Worm (Caenorhabditis elegans) whole organism, L1 larva: ENCODE results near the gene F10E9.2.
A peak's percentile ranks its signal among the peaks of the same experiment; 100 is the strongest.

Experiments
- C16A3.4 ChIP-seq: fragments of 150-350 bp; optimal IDR thresholded peaks from 2 replicates; lab custom pipeline; 2014; ENCODE audit warnings: missing biosample characterization, missing genetic modification characterization
- F16B12.6 ChIP-seq: fragments of 150-350 bp; optimal IDR thresholded peaks from 2 replicates; lab custom pipeline; 2014; ENCODE audit warnings: missing biosample characterization, missing genetic modification characterization
- alr-1 ChIP-seq: fragments of 200-800 bp; sonication (Bioruptor generic); optimal IDR thresholded peaks from 2 replicates; lab custom pipeline; 2018; ENCODE audit warnings: borderline replicate concordance, mild to moderate bottlenecking, missing genetic modification characterization, missing compliant biosample characterization
- blmp-1 ChIP-seq: fragments of 150-350 bp; optimal IDR thresholded peaks from 2 replicates; lab custom pipeline; 2014; ENCODE audit warnings: missing biosample characterization, missing genetic modification characterization
- ceh-82 ChIP-seq, 3 experiments: fragments of 150-350 bp in 1 of 3; sonication (generic microtip) in 2 of 3; optimal IDR thresholded peaks; 2 replicates each; lab custom pipeline; 2014 to 2017; ENCODE audit warnings: missing biosample characterization in 3 of 3, missing genetic modification characterization in 3 of 3
- ceh-88 ChIP-seq: fragments of 200-800 bp; sonication (Bioruptor generic); IDR thresholded peaks from 2 replicates; pipeline ENCODE4 v1.3.6; 2022; ENCODE audit warnings: missing genetic modification characterization, missing compliant biosample characterization
- dpl-1 ChIP-seq, 3 experiments: fragments of 150-350 bp in 2 of 3; sonication (generic microtip) in 1 of 3; optimal IDR thresholded peaks; 2 replicates each; lab custom pipeline; 2014 to 2017; ENCODE audit warnings: missing biosample characterization in 3 of 3, missing genetic modification characterization in 3 of 3, missing genetic modification reagents in 3 of 3
- dsc-1 ChIP-seq: sonication (generic microtip); optimal IDR thresholded peaks from 2 replicates; lab custom pipeline; 2016; ENCODE audit warnings: mild to moderate bottlenecking, missing genetic modification characterization, missing compliant biosample characterization
- efl-1 ChIP-seq, 4 experiments: fragments of 150-350 bp; optimal IDR thresholded peaks in 3 of 4; peaks in 1 of 4; 1 replicate in 1 of 4; 2 replicates in 3 of 4; lab custom pipeline; 2014; ENCODE audit warnings: missing biosample characterization in 2 of 4, missing genetic modification characterization in 2 of 4, missing genetic modification reagents in 2 of 4
- efl-3 ChIP-seq: fragments of 200-800 bp; sonication (Bioruptor generic); optimal IDR thresholded peaks from 2 replicates; lab custom pipeline; 2018; ENCODE audit warnings: mild to moderate bottlenecking, missing genetic modification characterization, missing compliant biosample characterization
- ets-5 ChIP-seq: fragments of 200-800 bp; sonication (Bioruptor generic); IDR thresholded peaks from 2 replicates; pipeline ENCODE4 v1.3.6; 2022; ENCODE audit warnings: missing genetic modification characterization, missing compliant biosample characterization
- fkh-10 ChIP-seq: sonication (generic microtip); optimal IDR thresholded peaks from 2 replicates; lab custom pipeline; 2017; ENCODE audit warnings: missing biosample characterization, missing genetic modification reagents, missing genetic modification characterization
- lin-14 ChIP-seq: fragments of 200-800 bp; sonication (Bioruptor generic); optimal IDR thresholded peaks from 2 replicates; lab custom pipeline; 2018; ENCODE audit warnings: mild to moderate bottlenecking, missing genetic modification characterization, moderate library complexity, missing compliant biosample characterization
- lin-15B ChIP-seq: fragments of 150-350 bp; sonication (generic microtip); optimal IDR thresholded peaks from 3 replicates; lab custom pipeline; 2014; ENCODE audit warnings: missing biosample characterization, missing genetic modification characterization
- lsy-2 ChIP-seq, 2 experiments: fragments of 150-350 bp; optimal IDR thresholded peaks; 2 replicates each; lab custom pipeline; 2014; ENCODE audit warnings: missing biosample characterization in 2 of 2, missing genetic modification characterization in 2 of 2
- mdl-1 ChIP-seq, 2 experiments: fragments of 150-350 bp; optimal IDR thresholded peaks; 2 replicates each; lab custom pipeline; 2014 to 2017; ENCODE audit warnings: missing biosample characterization in 2 of 2, missing genetic modification characterization in 2 of 2, inconsistent platforms in 1 of 2
- mep-1 ChIP-seq: fragments of 150-350 bp; optimal IDR thresholded peaks from 2 replicates; lab custom pipeline; 2014; ENCODE audit warnings: missing biosample characterization, missing genetic modification characterization
- nhr-11 ChIP-seq: fragments of 150-350 bp; optimal IDR thresholded peaks from 2 replicates; lab custom pipeline; 2014; ENCODE audit warnings: missing biosample characterization, missing genetic modification characterization
- nhr-19 ChIP-seq: fragments of 200-800 bp; sonication (Bioruptor generic); conservative IDR thresholded peaks from 2 replicates; pipeline ENCODE4 v1.3.6; 2022; ENCODE audit warnings: missing genetic modification characterization, missing compliant biosample characterization
- nhr-237 ChIP-seq: fragments of 150-350 bp; optimal IDR thresholded peaks from 2 replicates; lab custom pipeline; 2014; ENCODE audit warnings: missing biosample characterization, missing genetic modification characterization
- nhr-28 ChIP-seq: fragments of 150-350 bp; optimal IDR thresholded peaks from 2 replicates; lab custom pipeline; 2014; ENCODE audit warnings: missing biosample characterization, missing genetic modification characterization
- nhr-47 ChIP-seq: sonication (generic microtip); optimal IDR thresholded peaks from 2 replicates; lab custom pipeline; 2016; ENCODE audit warnings: mild to moderate bottlenecking, missing genetic modification characterization, moderate library complexity, missing compliant biosample characterization
- nhr-71 ChIP-seq: sonication (generic microtip); optimal IDR thresholded peaks from 2 replicates; lab custom pipeline; 2016; ENCODE audit warnings: mild to moderate bottlenecking, missing genetic modification characterization, moderate library complexity, missing compliant biosample characterization
- nhr-76 ChIP-seq: sonication (generic microtip); optimal IDR thresholded peaks from 2 replicates; lab custom pipeline; 2017; ENCODE audit warnings: missing biosample characterization, missing genetic modification characterization
- nhr-85 ChIP-seq: sonication (generic microtip); peaks from one replicate; lab custom pipeline; 2016; ENCODE audit warnings: missing genetic modification characterization, inconsistent platforms, missing compliant biosample characterization
- pag-3 ChIP-seq: sonication (generic microtip); optimal IDR thresholded peaks from 2 replicates; lab custom pipeline; 2017; ENCODE audit warnings: missing genetic modification characterization, mild to moderate bottlenecking, missing compliant biosample characterization, antibody characterized with exemption, borderline replicate concordance; ENCODE audit not compliant: insufficient read depth
- rnt-1 ChIP-seq: sonication (generic microtip); optimal IDR thresholded peaks from 2 replicates; lab custom pipeline; 2016; ENCODE audit warnings: mild to moderate bottlenecking, missing genetic modification characterization, moderate library complexity, missing compliant biosample characterization
- snu-23 ChIP-seq: sonication (generic microtip); optimal IDR thresholded peaks from 2 replicates; lab custom pipeline; 2016; ENCODE audit warnings: missing genetic modification characterization, missing compliant biosample characterization
- sox-4 ChIP-seq: sonication (generic microtip); optimal IDR thresholded peaks from 2 replicates; lab custom pipeline; 2016; ENCODE audit warnings: missing genetic modification characterization, missing compliant biosample characterization
- sptf-1 ChIP-seq: fragments of 150-350 bp; optimal IDR thresholded peaks from 2 replicates; lab custom pipeline; 2014; ENCODE audit warnings: missing biosample characterization, missing genetic modification characterization
- sup-37 ChIP-seq: fragments of 200-800 bp; sonication (Bioruptor generic); optimal IDR thresholded peaks from 2 replicates; lab custom pipeline; 2018; ENCODE audit warnings: mild to moderate bottlenecking, missing genetic modification characterization, missing compliant biosample characterization
- swsn-7 ChIP-seq: sonication (generic microtip); optimal IDR thresholded peaks from 2 replicates; lab custom pipeline; 2016; ENCODE audit warnings: missing genetic modification characterization, missing compliant biosample characterization
- tbx-2 ChIP-seq: sonication (generic microtip); optimal IDR thresholded peaks from 2 replicates; lab custom pipeline; 2016; ENCODE audit warnings: missing genetic modification characterization, missing compliant biosample characterization
- unc-130 ChIP-seq: fragments of 150-350 bp; optimal IDR thresholded peaks from 2 replicates; lab custom pipeline; 2017; ENCODE audit warnings: missing biosample characterization, missing genetic modification characterization, inconsistent platforms
- unc-86 ChIP-seq: sonication (generic microtip); optimal IDR thresholded peaks from 2 replicates; lab custom pipeline; 2016; ENCODE audit warnings: missing genetic modification characterization, missing compliant biosample characterization
- unc-98 ChIP-seq: fragments of 200-800 bp; sonication (Bioruptor generic); IDR thresholded peaks from 2 replicates; pipeline ENCODE4 v1.3.6; 2022; ENCODE audit warnings: missing genetic modification characterization, missing compliant biosample characterization
- xbp-1 ChIP-seq: sonication (generic microtip); optimal IDR thresholded peaks from 2 replicates; lab custom pipeline; 2016; ENCODE audit warnings: missing genetic modification characterization, missing compliant biosample characterization
- zag-1 ChIP-seq: fragments of 150-350 bp; optimal IDR thresholded peaks from 2 replicates; lab custom pipeline; 2014; ENCODE audit warnings: missing biosample characterization, missing genetic modification characterization
- ztf-11 ChIP-seq, 2 experiments: sonication (generic microtip); optimal IDR thresholded peaks; 2 replicates each; lab custom pipeline; 2016 to 2017; ENCODE audit warnings: missing genetic modification characterization in 2 of 2, missing biosample characterization in 1 of 2, missing compliant biosample characterization in 1 of 2
- ztf-4 ChIP-seq: fragments of 150-350 bp; optimal IDR thresholded peaks from 2 replicates; lab custom pipeline; 2014; ENCODE audit warnings: missing biosample characterization, missing genetic modification characterization

The F10E9.2 gene

DNA sequence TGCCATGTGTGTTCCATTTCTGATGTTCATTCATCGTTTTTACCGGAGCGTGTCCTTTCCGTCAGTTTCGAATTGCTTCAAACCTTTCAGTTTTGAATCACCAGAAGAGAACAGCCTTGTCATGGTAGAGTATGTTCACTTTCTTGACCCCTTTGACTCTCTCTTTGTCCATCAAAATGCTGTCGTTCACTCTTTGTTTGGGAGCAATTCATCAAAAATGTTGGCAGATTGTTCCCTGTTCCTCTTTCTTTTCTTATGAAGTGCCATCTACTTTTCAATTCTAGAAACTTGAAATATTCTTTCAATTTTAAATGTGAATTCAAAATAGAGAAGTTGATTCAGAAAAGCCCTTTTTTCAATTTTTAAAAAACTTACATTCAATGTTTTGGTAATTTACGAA, 31.2 kb upstream of the F10E9.2 start:
- TF ChIP-seq swsn-7 (tag; lab: Kevin White, UChicago) = no peak
- no peak for TF ChIP-seq lsy-2 (tag; optimal IDR thresholded peaks at IDR 0.05; lab: Kevin White, UChicago)
- no peak for TF ChIP-seq nhr-28

- TF ChIP-seq mdl-1 (tag; optimal IDR thresholded peaks at IDR 0.05; lab: Kevin White, UChicago) (no peak), nhr-85 (tag; lab: Kevin White, UChicago) (peak; percentile 54), unc-86 (tag; lab: Kevin White, UChicago) (peak; percentile 3), tbx-2 (peak; percentile 47), ztf-11 (tag; optimal IDR thresholded peaks at IDR 0.05; lab: Kevin White, UChicago) (peak in 1 of 2 experiments; percentile 69), blmp-1 (tag; lab: Kevin White, UChicago) (no peak), efl-3 (no peak)
Measured at ce11 chrIII:8283525-8283924, 29.0 kb upstream of the F10E9.2 start.

DNA sequence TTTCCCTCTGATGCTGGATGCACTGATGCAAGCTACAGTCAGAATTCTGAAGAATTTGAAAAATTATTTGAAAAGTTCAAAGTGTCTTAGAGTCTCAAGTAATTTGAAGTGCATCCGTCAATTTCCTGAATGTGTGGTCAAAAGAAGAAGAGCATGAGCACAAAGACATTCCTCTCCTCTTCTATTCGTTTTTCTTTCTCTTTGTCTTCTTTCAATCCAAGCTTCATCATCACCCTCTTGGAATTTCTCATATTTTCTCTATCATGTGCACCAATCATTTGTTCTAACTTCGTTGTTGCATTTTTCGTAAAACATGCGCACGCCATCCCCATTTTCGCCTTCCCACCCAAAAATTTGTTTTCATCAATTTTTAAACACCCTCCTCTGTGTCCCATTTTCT, 26.5 kb upstream of the F10E9.2 start:
- no peak for TF ChIP-seq ztf-4 (tag; lab: Kevin White, UChicago)
- peak; percentile 62 for TF ChIP-seq fkh-10
- TF ChIP-seq nhr-76 (tag; lab: Kevin White, UChicago) = no peak
- TF ChIP-seq lin-14 (GFP tag; lab: Kevin White, UChicago) = peak; percentile 19

ce11 chrIII:8286824-8287223, 25.7 kb upstream of the F10E9.2 start:
- TF ChIP-seq unc-130 (tag; lab: Kevin White, UChicago) (no peak), F16B12.6 (tag; lab: Kevin White, UChicago) (no peak), xbp-1 (no peak), nhr-11 (no peak), sptf-1 (tag; lab: Kevin White, UChicago) (no peak), tbx-2 (no peak), mdl-1 (tag; optimal IDR thresholded peaks at IDR 0.05; lab: Kevin White, UChicago) (no peak), mep-1 (tag; lab: Kevin White, UChicago) (no peak), ceh-88 (GFP tag; lab: Robert Waterston, UW) (no peak), alr-1 (tag; lab: Kevin White, UChicago) (no peak), sox-4 (tag; lab: Kevin White, UChicago) (no peak), unc-98 (GFP tag; lab: Robert Waterston, UW) (no peak), ets-5 (GFP tag; lab: Robert Waterston, UW) (no peak), sup-37 (GFP tag; lab: Kevin White, UChicago) (no peak)

DNA sequence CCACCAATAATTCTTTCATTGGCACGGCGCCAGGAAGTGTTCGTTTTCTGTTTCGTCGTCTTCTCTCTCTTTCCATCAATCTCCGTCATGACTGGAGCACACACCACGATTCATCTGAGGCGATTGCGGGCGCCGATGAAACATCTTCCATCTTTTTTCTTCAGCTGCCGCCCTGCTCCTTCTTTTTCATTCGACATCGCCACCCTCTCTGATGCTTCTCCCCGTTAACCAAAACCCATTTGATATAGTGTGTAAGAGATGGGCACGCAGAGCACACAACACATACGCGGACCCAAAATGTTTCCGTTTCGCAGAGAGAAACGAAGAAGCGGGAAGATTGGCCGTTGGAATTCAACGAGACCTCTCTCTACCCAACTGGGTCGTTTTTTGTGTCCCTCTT, 25.0 kb upstream of the F10E9.2 start:
- TF ChIP-seq ceh-82 (tag; optimal IDR thresholded peaks at IDR 0.05; lab: Kevin White, UChicago) (peak in 1 of 3 experiments; percentile 21), nhr-19 (peak; percentile 20; the same call in 1 of the 2 replicates), nhr-237 (tag; lab: Kevin White, UChicago) (no peak), mep-1 (tag; lab: Kevin White, UChicago) (peak; percentile 40), nhr-28 (no peak), nhr-71 (tag; lab: Kevin White, UChicago) (peak; percentile 60), swsn-7 (tag; lab: Kevin White, UChicago) (peak; percentile 26), nhr-47 (tag; lab: Kevin White, UChicago) (no peak), ztf-11 (tag; optimal IDR thresholded peaks at IDR 0.05; lab: Kevin White, UChicago) (peak in 1 of 2 experiments; percentile 35), dpl-1 (GFP tag; optimal IDR thresholded peaks at IDR 0.05; lab: Kevin White, UChicago) (peak in 1 of 3 experiments; percentile 6), efl-1 (optimal IDR thresholded peaks at IDR 0.05; lab: Kevin White, UChicago) (peak in 1 of 2 experiments; percentile 5), efl-1 (GFP tag; optimal IDR thresholded peaks at IDR 0.05 in 1 of 2; lab: Kevin White, UChicago) (peak in 1 of 2 experiments; percentile 21), ets-5 (GFP tag; lab: Robert Waterston, UW) (no peak), rnt-1 (tag; lab: Kevin White, UChicago) (peak; percentile 34), lin-15B (tag; lab: Kevin White, UChicago) (no peak), snu-23 (GFP tag; lab: Kevin White, UChicago) (peak; percentile 29), C16A3.4 (tag; lab: Kevin White, UChicago) (no peak), pag-3 (tag; lab: Kevin White, UChicago) (peak; percentile 23), dsc-1 (peak; percentile 55), lsy-2 (tag; optimal IDR thresholded peaks at IDR 0.05; lab: Kevin White, UChicago) (peak in 1 of 2 experiments; percentile 37), unc-130 (tag; lab: Kevin White, UChicago) (peak; percentile 21), fkh-10 (peak; percentile 0), F16B12.6 (tag; lab: Kevin White, UChicago) (no peak), lin-14 (GFP tag; lab: Kevin White, UChicago) (peak; percentile 92), zag-1 (tag; lab: Kevin White, UChicago) (no peak)
